Fruit fly (Drosophila melanogaster) whole organism, larva: ENCODE data around the gene Arp5.

Experiments
- noc ChIP-seq: fragments of 200-800 bp; sonication (Bioruptor generic); optimal IDR thresholded peaks from 3 replicates; lab custom pipeline; 2019; ENCODE audit warnings: missing biosample characterization, mild to moderate bottlenecking, missing genetic modification characterization, moderate library complexity

Arp5 gene

DNA sequence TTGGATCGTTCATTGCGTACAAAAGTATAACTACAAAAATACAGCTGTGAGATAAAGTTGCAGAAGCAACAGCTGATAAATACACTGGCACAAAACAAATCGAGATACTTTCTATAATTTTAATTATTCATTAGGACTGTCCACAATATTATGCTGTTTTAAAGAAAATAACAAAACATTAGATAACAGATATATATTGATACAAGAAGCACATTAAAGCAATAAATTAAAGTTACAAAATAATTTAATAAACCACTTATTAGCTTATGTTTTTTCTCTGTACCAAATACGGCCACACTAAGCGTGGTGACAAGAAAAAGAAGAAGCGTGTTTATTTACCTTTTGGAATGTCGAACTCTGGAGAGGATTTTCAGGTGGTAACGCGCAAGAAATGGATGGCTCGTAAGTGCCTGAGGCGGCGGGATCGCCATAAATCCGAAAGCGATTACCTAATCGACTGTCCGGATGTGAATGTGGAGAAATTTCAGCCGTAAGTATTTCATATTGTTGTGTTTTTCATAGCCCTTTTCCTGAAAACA lies 35.0 kb downstream of the Arp5 start, which contains the start of the genes CG7988 and CG7183:
Gene CG7988 (plus strand): TSS at position 316 of the 539 bp plus-strand sequence.
Gene CG7183 (minus strand): TSS at position 489 of the 539 bp plus-strand sequence.
- peak; percentile 92 for TF ChIP-seq noc (tag; lab: Kevin White, UChicago)

DNA sequence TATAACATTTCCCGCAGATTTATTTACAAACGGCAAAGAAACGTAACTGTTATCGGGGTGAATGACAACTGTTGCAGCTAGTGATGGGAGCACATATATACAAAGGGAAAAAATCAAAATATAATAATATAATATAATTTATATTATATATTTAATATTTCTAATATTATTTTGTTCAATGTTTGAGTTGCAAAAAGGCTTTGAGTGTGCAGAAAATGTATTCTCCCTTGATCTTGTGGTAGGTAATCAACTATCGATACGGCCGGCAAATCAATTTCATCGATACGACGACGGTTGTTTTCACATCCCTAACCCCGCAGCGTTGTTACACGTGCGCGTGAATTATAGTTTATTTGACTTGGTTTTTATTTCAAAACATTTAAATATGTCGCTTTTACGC lies 38.1 kb downstream of the Arp5 start, which contains the start of the genes mTerf5 and Non3:
Gene mTerf5 (minus strand): TSS at position 249 of the 400 bp plus-strand sequence.
Gene Non3 (plus strand): TSS at position 289 of the 400 bp plus-strand sequence.
- TF ChIP-seq noc (tag; lab: Kevin White, UChicago) = peak; percentile 54

dm6 chr3R:18226043-18226808 lies 40.9 kb downstream of the Arp5 start, which contains the start of the genes CG7168 and Mdh2:
CG7168 (minus strand) TSS chr3R:18226082.
Mdh2 (plus strand) TSS chr3R:18226396.
- no peak for TF ChIP-seq noc (tag; lab: Kevin White, UChicago)

DNA sequence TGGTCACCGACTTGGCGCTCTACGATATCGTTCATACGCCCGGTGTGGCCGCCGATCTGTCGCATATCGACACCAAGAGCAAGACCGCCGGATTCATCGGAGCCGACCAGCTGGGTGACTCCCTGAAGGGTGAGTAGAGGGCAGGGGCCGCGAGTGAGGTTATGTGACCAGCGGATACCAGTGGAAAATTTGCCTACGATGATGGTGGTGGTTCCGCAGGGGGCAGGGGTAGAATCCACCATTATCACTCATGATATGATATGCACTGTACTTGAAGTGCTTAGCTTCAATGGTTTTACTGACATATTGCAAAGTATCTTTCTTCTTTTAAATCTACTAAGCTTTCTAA lies 41.5 kb downstream of the Arp5 start:
- no peak for TF ChIP-seq noc (tag; lab: Kevin White, UChicago)

DNA sequence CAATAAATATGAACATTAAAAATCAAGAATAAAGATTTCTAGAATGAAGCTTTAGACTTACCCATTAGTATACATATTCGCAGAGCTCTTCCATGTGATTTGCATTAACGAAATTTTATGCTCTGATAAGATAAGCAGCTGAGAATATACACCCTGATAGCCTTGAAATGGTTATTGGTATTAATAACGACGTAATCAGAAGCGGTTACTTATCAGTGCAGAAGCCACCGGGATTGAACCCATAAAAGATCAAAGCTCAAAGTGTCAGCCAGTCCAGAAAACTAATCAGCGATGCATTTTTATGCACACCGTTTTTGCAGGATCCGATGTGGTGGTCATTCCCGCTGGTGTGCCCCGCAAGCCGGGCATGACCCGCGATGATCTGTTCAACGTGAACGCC lies 42.1 kb downstream of the Arp5 start:
- TF ChIP-seq noc (tag; lab: Kevin White, UChicago) = no peak

dm6 chr3R:18228713-18229222 lies 43.5 kb downstream of the Arp5 start:
- TF ChIP-seq noc (tag; lab: Kevin White, UChicago) = no peak

DNA sequence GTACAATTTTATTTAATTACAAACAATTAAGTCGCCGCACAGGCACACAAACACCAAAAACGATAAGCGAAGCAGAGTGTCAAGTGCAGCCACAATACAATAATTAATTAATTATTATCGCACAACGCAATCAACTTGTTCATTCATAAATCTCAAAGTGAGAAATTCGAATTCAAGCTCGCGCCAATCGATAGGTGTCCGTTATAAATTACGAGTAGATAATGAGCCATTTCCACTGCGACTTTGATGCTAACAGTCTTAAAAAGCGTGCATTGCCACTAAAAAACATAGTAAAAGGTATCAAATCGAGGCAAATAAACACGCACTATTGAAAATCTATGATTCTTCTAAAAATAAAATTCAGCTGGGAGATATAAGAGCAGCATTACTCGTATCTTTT lies 44.9 kb downstream of the Arp5 start:
- TF ChIP-seq noc (tag; lab: Kevin White, UChicago) = no peak

DNA sequence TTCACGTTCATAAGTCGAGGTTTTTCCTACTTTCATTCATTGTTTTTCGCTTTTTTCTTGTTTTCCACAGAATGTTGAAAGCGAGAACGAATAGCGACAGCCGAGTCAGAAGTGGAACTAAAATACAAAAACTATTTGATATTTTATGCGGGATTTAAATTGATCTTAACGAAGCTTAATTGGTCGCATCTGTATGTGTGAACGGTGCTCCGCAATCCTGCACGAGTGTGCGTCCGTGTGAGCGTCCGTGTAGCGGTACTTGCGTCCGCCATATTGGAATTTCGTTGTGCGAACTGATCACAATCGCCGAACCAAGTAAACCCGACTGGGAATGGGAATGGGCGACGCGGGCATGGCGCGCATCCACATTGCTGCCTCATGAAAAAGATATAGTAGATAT lies 46.9 kb downstream of the Arp5 start:
- no peak for TF ChIP-seq noc (tag; lab: Kevin White, UChicago)

DNA sequence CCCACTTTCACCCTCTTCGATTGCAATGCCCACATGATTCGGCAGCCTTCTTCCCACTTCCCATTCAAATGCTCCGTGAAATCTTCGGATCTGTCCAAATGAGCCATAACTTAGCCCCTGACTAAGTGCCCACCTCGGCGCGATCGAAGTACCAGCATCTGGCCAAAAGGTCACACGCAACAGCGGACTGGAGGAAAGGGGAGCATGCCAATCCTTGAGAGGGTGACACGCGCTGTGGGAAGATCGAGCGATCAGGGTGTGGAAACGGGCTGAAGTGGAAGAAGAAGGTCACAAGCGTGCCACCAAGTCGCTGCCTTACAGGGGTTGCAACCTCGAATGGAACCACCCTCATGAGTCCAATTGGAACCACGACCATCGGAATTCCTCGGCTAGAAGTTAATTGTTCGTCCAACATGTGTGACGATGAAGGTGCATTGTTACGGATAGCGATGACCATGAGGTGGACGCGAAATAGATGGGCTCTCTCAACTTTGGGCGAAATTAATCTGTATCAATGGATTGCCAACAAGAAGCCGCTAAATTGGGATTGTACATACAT lies 49.5 kb downstream of the Arp5 start:
- TF ChIP-seq noc (tag; lab: Kevin White, UChicago) = no peak

DNA sequence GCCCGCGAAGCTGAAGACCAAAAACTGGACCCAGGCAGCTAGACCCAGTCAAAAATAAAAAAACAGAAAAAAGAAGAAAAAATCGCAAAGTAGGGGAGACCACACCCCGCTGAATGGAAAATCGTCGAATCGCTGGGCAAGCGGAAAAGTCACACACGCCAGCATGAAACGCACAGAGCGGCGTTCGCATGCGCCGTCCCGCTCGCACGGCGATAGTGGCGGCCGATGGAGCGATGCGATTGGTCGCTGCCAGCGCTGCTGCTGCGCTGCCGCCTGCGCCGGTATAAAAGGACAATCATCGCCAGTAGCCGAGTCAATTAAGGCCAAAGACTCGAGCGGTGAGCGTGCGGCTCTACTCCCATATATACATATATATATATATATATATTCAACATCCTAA lies 50.6 kb downstream of the Arp5 start, which contains the start of gene repo:
Gene repo (plus strand): TSS at position 314 of the 400 bp plus-strand sequence.
- TF ChIP-seq noc (tag; lab: Kevin White, UChicago) = no peak
